Fruit fly (Drosophila melanogaster): ENCODE data around the gene Cad87A.

Gene Cad87A

dm6 chr3R:11982547-11982946 lies 33.6 kb upstream of the Cad87A start:
- no peak for TF ChIP-seq CG8159 (tag; optimal IDR thresholded peaks at IDR 0.05)
- TF ChIP-seq D1 (tag; optimal IDR thresholded peaks at IDR 0.05): peak; percentile 11

DNA sequence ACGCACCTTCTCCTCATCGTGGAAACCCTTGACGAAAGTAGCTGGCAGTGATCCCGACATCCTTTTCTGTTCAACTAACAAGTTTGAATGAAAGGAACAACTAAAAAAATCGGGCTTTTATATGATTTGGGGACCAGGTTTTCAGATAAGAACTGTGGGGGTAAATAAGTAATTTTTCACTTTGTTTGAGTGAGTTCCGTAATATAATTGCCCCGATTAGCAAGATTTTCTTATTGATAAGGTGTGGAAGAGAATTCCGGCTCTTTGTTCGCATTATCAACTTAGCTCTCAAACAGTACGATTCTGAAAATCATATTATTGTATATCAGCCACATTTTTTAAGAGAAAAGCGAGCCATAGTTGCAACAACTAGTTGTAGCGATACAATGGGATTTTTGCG lies 33.0 kb upstream of the Cad87A start, which contains the start of gene CG12224:
Gene CG12224, minus strand, starts transcription at position 101 of the 400 bp plus-strand sequence.
- TF ChIP-seq CG13204 (GFP tag; optimal IDR thresholded peaks at IDR 0.05) (no peak), CG4496 (GFP tag; IDR thresholded peaks at IDR 0.05) (no peak), CG17806 (tag; optimal IDR thresholded peaks at IDR 0.05) (no peak), CG8159 (tag; optimal IDR thresholded peaks at IDR 0.05) (no peak), Snoo (tag; optimal IDR thresholded peaks at IDR 0.05) (no peak), gl (tag; optimal IDR thresholded peaks at IDR 0.05) (no peak), CG12605 (GFP tag; IDR thresholded peaks at IDR 0.05) (no peak), Pif1A (GFP tag; optimal IDR thresholded peaks at IDR 0.05) (no peak), rn (GFP tag; IDR thresholded peaks at IDR 0.05) (no peak), CG32121 (GFP tag; IDR thresholded peaks at IDR 0.05) (no peak), CG14655 (GFP tag; optimal IDR thresholded peaks at IDR 0.05) (no peak), D1 (tag; optimal IDR thresholded peaks at IDR 0.05) (no peak)

DNA sequence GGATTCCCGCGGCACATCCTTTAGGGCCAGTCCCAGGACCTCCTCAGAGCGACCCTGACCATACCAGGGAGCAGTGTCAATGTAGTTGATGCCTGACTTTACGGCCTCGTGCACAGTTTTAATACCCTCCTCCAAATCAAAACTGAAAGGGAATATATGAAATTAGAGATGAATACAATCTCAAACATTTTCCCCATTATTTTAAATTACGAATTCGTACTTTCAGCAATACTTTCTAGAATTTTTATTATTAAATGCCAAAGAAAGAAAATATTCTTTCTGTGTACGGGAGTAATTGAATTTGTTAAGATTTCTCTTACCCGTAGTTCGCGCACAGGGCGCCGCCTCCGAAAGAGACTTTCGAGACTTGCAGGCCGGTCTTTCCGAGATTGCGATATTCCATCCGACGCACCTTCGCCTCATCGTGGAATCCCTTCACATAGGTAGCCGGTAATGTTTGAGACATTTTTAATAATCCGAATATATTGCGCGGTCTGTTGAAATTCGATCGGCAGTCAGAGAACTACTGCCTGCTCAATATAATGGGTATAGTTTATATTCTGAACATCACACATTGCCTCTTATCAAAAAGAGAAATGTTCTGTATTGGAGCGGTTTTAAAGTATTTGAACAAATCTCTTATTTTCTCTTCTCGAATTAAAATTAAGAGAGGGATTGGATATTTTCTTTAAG lies 31.1 kb upstream of the Cad87A start, which contains the start of gene CG18547:
Gene CG18547, minus strand, starts transcription at position 512 of the 693 bp plus-strand sequence.
- TF ChIP-seq CG10348 (GFP tag; IDR thresholded peaks at IDR 0.05) (no peak), Ets98B (GFP tag; IDR thresholded peaks at IDR 0.05) (0 out of 2 replicates have a peak, but pooled peaks have one; percentile 31), CG8301 (tag; optimal IDR thresholded peaks at IDR 0.05) (peak; percentile 57), CG12605 (GFP tag; IDR thresholded peaks at IDR 0.05) (no peak), CG9948 (tag; optimal IDR thresholded peaks at IDR 0.05) (peak; percentile 51), fd96Ca (GFP tag; IDR thresholded peaks at IDR 0.05) (no peak), Snoo (tag; optimal IDR thresholded peaks at IDR 0.05) (peak; percentile 31), gl (tag; optimal IDR thresholded peaks at IDR 0.05) (no peak), CG17806 (tag; optimal IDR thresholded peaks at IDR 0.05) (peak; percentile 59), D1 (tag; optimal IDR thresholded peaks at IDR 0.05) (no peak), Pif1A (GFP tag; optimal IDR thresholded peaks at IDR 0.05) (peak; percentile 22), rn (GFP tag; IDR thresholded peaks at IDR 0.05) (no peak), CG4496 (GFP tag; IDR thresholded peaks at IDR 0.05) (peak; percentile 68; the same call in 2 of the 3 replicates), CG32121 (GFP tag; IDR thresholded peaks at IDR 0.05) (no peak), CG34367 (tag; optimal IDR thresholded peaks at IDR 0.05) (peak; percentile 42), CG13204 (GFP tag; optimal IDR thresholded peaks at IDR 0.05) (no peak), CG14655 (GFP tag; optimal IDR thresholded peaks at IDR 0.05) (peak; percentile 52), Pif1B (GFP tag; optimal IDR thresholded peaks at IDR 0.05) (peak; percentile 44), CG8159 (tag; optimal IDR thresholded peaks at IDR 0.05) (peak; percentile 62), EcR (GFP tag; optimal IDR thresholded peaks at IDR 0.05) (peak; percentile 15), CG15710 (tag; optimal IDR thresholded peaks at IDR 0.05) (peak; percentile 46)

- no peak for TF ChIP-seq EcR (GFP tag; optimal IDR thresholded peaks at IDR 0.05)
- no peak for TF ChIP-seq gl (tag; optimal IDR thresholded peaks at IDR 0.05)
- TF ChIP-seq CG32121 (GFP tag; IDR thresholded peaks at IDR 0.05): no peak
- no peak for TF ChIP-seq CG17806 (tag; optimal IDR thresholded peaks at IDR 0.05)
- TF ChIP-seq Snoo (tag; optimal IDR thresholded peaks at IDR 0.05): no peak
- TF ChIP-seq Ets98B (GFP tag; IDR thresholded peaks at IDR 0.05): no peak
- no peak for TF ChIP-seq CG10348 (GFP tag; IDR thresholded peaks at IDR 0.05)
- TF ChIP-seq CG12605 (GFP tag; IDR thresholded peaks at IDR 0.05): no peak
- no peak for TF ChIP-seq CG8301 (tag; optimal IDR thresholded peaks at IDR 0.05)
- no peak for TF ChIP-seq CG34367 (tag; optimal IDR thresholded peaks at IDR 0.05)
- no peak for TF ChIP-seq Pif1A (GFP tag; optimal IDR thresholded peaks at IDR 0.05)
- TF ChIP-seq Pif1B (GFP tag; optimal IDR thresholded peaks at IDR 0.05): no peak
Observed at dm6 chr3R:11978278-11978677, 29.3 kb upstream of the Cad87A start.

- TF ChIP-seq gl (tag; optimal IDR thresholded peaks at IDR 0.05): no peak
- TF ChIP-seq EcR (GFP tag; optimal IDR thresholded peaks at IDR 0.05): no peak
- TF ChIP-seq CG15710 (tag; optimal IDR thresholded peaks at IDR 0.05): no peak
- TF ChIP-seq Pif1A (GFP tag; optimal IDR thresholded peaks at IDR 0.05): no peak
- peak; percentile 18 for TF ChIP-seq D1 (tag; optimal IDR thresholded peaks at IDR 0.05)
- peak; percentile 31 for TF ChIP-seq CG8159 (tag; optimal IDR thresholded peaks at IDR 0.05)
- TF ChIP-seq Pif1B (GFP tag; optimal IDR thresholded peaks at IDR 0.05): no peak
- TF ChIP-seq Ets98B (GFP tag; IDR thresholded peaks at IDR 0.05): no peak
- peak; percentile 7 for TF ChIP-seq CG17806 (tag; optimal IDR thresholded peaks at IDR 0.05)
- TF ChIP-seq CG12605 (GFP tag; IDR thresholded peaks at IDR 0.05): 0 out of 2 replicates have a peak, but pooled peaks have one; percentile 31
- no peak for TF ChIP-seq rn (GFP tag; IDR thresholded peaks at IDR 0.05)
- no peak for TF ChIP-seq CG10348 (GFP tag; IDR thresholded peaks at IDR 0.05)
- TF ChIP-seq CG8301 (tag; optimal IDR thresholded peaks at IDR 0.05): peak; percentile 21
- no peak for TF ChIP-seq CG13204 (GFP tag; optimal IDR thresholded peaks at IDR 0.05)
- TF ChIP-seq CG34367 (tag; optimal IDR thresholded peaks at IDR 0.05): no peak
- no peak for TF ChIP-seq fd96Ca (GFP tag; IDR thresholded peaks at IDR 0.05)
- no peak for TF ChIP-seq Snoo (tag; optimal IDR thresholded peaks at IDR 0.05)
- TF ChIP-seq CG32121 (GFP tag; IDR thresholded peaks at IDR 0.05): no peak
- peak; percentile 41 for TF ChIP-seq CG14655 (GFP tag; optimal IDR thresholded peaks at IDR 0.05)
- TF ChIP-seq CG4496 (GFP tag; IDR thresholded peaks at IDR 0.05): no peak
- peak; percentile 28 for TF ChIP-seq CG9948 (tag; optimal IDR thresholded peaks at IDR 0.05)
Observed at dm6 chr3R:11977336-11977678, 28.4 kb upstream of the Cad87A start.
